Fruit fly (Drosophila melanogaster) S2 (cell line): ENCODE data around the gene CG8051.

ENCODE experiments used
- CG8478 ChIP-seq: fragments of >200 bp; optimal IDR thresholded peaks from 2 replicates; lab custom pipeline; 2018
- CTCF ChIP-seq, 2 experiments: fragments of >200 bp; optimal IDR thresholded peaks; 2 replicates each; lab custom pipeline; 2018

DNA sequence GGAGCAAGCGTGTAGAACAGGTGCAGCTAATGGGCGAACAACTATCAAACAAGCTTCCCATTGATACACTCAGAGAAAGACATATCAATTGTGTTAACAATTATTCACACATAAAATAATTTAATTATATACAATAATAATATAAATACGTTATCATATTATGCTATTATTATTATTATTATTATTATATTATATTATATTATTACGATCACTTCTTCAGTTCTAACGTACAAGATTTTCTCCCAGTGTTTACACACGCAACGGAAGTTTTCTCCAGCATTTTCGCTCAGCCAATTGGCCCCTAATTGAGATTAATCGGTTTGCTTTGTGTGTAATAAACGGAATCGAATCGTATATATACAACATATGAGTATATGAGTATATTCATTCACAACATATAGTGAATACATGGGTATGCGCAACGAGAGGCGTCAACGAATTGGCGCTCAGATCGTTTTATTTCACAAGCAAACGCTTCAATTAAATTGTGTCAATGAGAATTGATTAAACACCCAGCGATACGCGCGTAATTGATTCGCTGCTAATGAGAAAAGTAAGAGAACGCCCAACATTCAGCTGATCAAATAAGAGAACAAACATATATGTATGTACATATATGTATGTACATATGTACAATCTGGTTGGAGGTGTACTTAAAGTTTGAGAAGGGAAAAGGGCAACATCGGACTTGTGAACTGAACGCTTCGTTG is 9.5 kb upstream of the CG8051 start:
- TF ChIP-seq CG8478 (no peak), CTCF (optimal IDR thresholded peaks at IDR 0.05; lab: Kevin White, UChicago) (no peak)
